Worm (Caenorhabditis elegans) whole organism, L4 larva: Measurements from ENCODE around the gene C14B1.8.
"Not testable (repeated sequence)": the region's sequence is repeated elsewhere in the genome, so short reads cannot be mapped to it uniquely, and the experiment has no call there.

Experiments
- F26F4.8 ChIP-seq: fragments of 200-800 bp; sonication (Bioruptor generic); conservative IDR thresholded peaks from 2 replicates; pipeline ENCODE4 v1.3.6; 2022; ENCODE audit warnings: missing genetic modification characterization, missing compliant biosample characterization
- ceh-44 ChIP-seq: fragments of 200-800 bp; sonication (Bioruptor generic); IDR thresholded peaks from 2 replicates; pipeline ENCODE4 v1.3.6; 2022; ENCODE audit warnings: missing genetic modification reagents, missing genetic modification characterization, missing compliant biosample characterization
- dpl-1 ChIP-seq: fragments of 150-350 bp; optimal IDR thresholded peaks from 2 replicates; lab custom pipeline; 2014; ENCODE audit warnings: missing biosample characterization, missing genetic modification reagents, missing genetic modification characterization
- fkh-10 ChIP-seq: fragments of 150-350 bp; optimal IDR thresholded peaks from 2 replicates; lab custom pipeline; 2014; ENCODE audit warnings: missing biosample characterization, missing genetic modification reagents, missing genetic modification characterization
- hlh-30 ChIP-seq: sonication (generic microtip); optimal IDR thresholded peaks from 2 replicates; lab custom pipeline; 2017; ENCODE audit warnings: antibody characterized with exemption, mild to moderate bottlenecking, missing genetic modification characterization, missing compliant biosample characterization; ENCODE audit not compliant: insufficient read depth
- jun-1 ChIP-seq: fragments of 150-350 bp; optimal IDR thresholded peaks from 2 replicates; lab custom pipeline; 2014; ENCODE audit warnings: missing biosample characterization, missing genetic modification reagents, missing genetic modification characterization
- lsy-2 ChIP-seq, 2 experiments: fragments of 150-350 bp in 1 of 2; sonication (generic microtip) in 1 of 2; optimal IDR thresholded peaks; 2 replicates each; lab custom pipeline; 2014 to 2017; ENCODE audit warnings: missing biosample characterization in 2 of 2, missing genetic modification characterization in 2 of 2
- pha-4 ChIP-seq, 2 experiments: fragments of 150-350 bp in 1 of 2; fragments of 200-800 bp in 1 of 2; sonication (Bioruptor generic) in 1 of 2; IDR thresholded peaks in 1 of 2; optimal IDR thresholded peaks in 1 of 2; 2 replicates each; pipeline versions ENCODE4 v1.3.6 to Lab custom; 2014 to 2022; ENCODE audit warnings: missing genetic modification characterization in 2 of 2, missing genetic modification reagents in 2 of 2, missing biosample characterization in 1 of 2, missing compliant biosample characterization in 1 of 2
- snpc-4 ChIP-seq: fragments of 150-350 bp; optimal IDR thresholded peaks from 2 replicates; lab custom pipeline; 2014; ENCODE audit warnings: missing biosample characterization, missing genetic modification characterization
- zag-1 ChIP-seq: fragments of 150-350 bp; optimal IDR thresholded peaks from 2 replicates; lab custom pipeline; 2014; ENCODE audit warnings: missing biosample characterization, missing genetic modification characterization
- zfp-3 ChIP-seq: fragments of 200-800 bp; sonication (Bioruptor generic); conservative IDR thresholded peaks from 2 replicates; pipeline ENCODE4 v1.3.6; 2022; ENCODE audit warnings: missing genetic modification reagents, missing genetic modification characterization, missing compliant biosample characterization

DNA sequence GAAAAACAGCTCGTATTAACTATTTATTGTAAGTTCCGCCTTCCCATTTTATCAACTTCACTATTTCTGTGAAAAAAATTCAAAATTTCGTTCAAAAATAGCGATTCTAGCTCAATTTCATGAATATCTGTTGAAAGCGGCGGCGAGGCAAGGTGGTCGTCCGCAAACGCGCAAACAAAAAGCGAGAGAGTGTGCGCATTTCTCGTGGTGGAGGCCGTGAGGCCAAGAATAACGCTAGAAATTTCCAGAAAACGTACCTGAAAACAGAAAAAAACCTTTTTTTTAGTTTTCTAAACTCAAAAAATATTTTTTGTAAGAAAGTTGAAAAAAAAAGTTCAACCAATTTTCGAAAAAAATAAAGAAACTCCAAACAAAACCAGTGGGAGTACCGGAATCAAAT lies 22.3 kb downstream of the C14B1.8 start:
- not testable (repeated sequence) for TF ChIP-seq zag-1 (tag; lab: Kevin White, UChicago); lsy-2 (tag; optimal IDR thresholded peaks at IDR 0.05; lab: Kevin White, UChicago); pha-4 (GFP tag; IDR thresholded peaks at IDR 0.05; lab: Robert Waterston, UW); pha-4 (tag; optimal IDR thresholded peaks at IDR 0.05; lab: Kevin White, UChicago); fkh-10 (GFP tag; lab: Kevin White, UChicago); dpl-1 (GFP tag; lab: Kevin White, UChicago); snpc-4; hlh-30 (tag; lab: Kevin White, UChicago); F26F4.8 (GFP tag; lab: Robert Waterston, UW); zfp-3 (GFP tag; lab: Robert Waterston, UW); ceh-44; jun-1 (tag; lab: Kevin White, UChicago)
